Fruit fly (Drosophila melanogaster) whole organism: ENCODE results near the gene sbr.

Experiments used
- CG8478 ChIP-seq: fragments of >200 bp; optimal IDR thresholded peaks from 2 replicates; lab custom pipeline; 2018; ENCODE audit warnings: inconsistent platforms
- Dll ChIP-seq: fragments of >200 bp; optimal IDR thresholded peaks from 2 replicates; lab custom pipeline; 2017
- EcR ChIP-seq, 2 experiments: fragments of >200 bp; optimal IDR thresholded peaks; 2 replicates each; lab custom pipeline; 2017; ENCODE audit warnings: missing biosample characterization in 2 of 2, missing genetic modification characterization in 2 of 2, missing genetic modification reagents in 2 of 2
- pan ChIP-seq: fragments of >200 bp; optimal IDR thresholded peaks from 2 replicates; lab custom pipeline; 2017
- psq ChIP-seq: fragments of >200 bp; optimal IDR thresholded peaks from 2 replicates; lab custom pipeline; 2017
- usp ChIP-seq: fragments of >200 bp; optimal IDR thresholded peaks from 2 replicates; lab custom pipeline; 2017; ENCODE audit warnings: missing biosample characterization, missing genetic modification characterization, mixed read lengths

sbr gene

dm6 chrX:10867692-10868091, 20.8 kb upstream of the sbr start:
- TF ChIP-seq Dll (lab: Kevin White, UChicago) (no peak), EcR (GFP tag; optimal IDR thresholded peaks at IDR 0.05; lab: Kevin White, UChicago) (no peak), psq (lab: Kevin White, UChicago) (no peak), pan (lab: Kevin White, UChicago) (no peak), CG8478 (lab: Kevin White, UChicago) (no peak), usp (no peak)

- no peak for TF ChIP-seq Dll (lab: Kevin White, UChicago)
- TF ChIP-seq usp, result no peak
- no peak for TF ChIP-seq EcR (GFP tag; optimal IDR thresholded peaks at IDR 0.05; lab: Kevin White, UChicago)
- TF ChIP-seq CG8478 (lab: Kevin White, UChicago), result no peak
- TF ChIP-seq pan (lab: Kevin White, UChicago), result no peak
- no peak for TF ChIP-seq psq (lab: Kevin White, UChicago)
These were observed 18.9 kb upstream of the sbr start for dm6 chrX:10865580-10866331.

dm6 chrX:10857853-10858252, 11.0 kb upstream of the sbr start:
- no peak for TF ChIP-seq EcR (GFP tag; optimal IDR thresholded peaks at IDR 0.05; lab: Kevin White, UChicago)
- peak; percentile 67 for TF ChIP-seq CG8478 (lab: Kevin White, UChicago)

dm6 chrX:10857376-10857775, 10.5 kb upstream of the sbr start, which contains the start of the genes sofe and CG2186:
Gene sofe, minus strand, starts transcription at chrX:10857413.
Gene CG2186, plus strand, starts transcription at chrX:10857655.
- TF ChIP-seq CG8478 (lab: Kevin White, UChicago) (no peak), usp (no peak), psq (lab: Kevin White, UChicago) (no peak), pan (lab: Kevin White, UChicago) (no peak), EcR (GFP tag; optimal IDR thresholded peaks at IDR 0.05; lab: Kevin White, UChicago) (no peak), Dll (lab: Kevin White, UChicago) (no peak)

dm6 chrX:10854686-10855085, 7.8 kb upstream of the sbr start, which contains the start of gene feo:
Gene feo, minus strand, starts transcription at chrX:10854869.
- no peak for TF ChIP-seq psq (lab: Kevin White, UChicago)
- TF ChIP-seq EcR (GFP tag; optimal IDR thresholded peaks at IDR 0.05; lab: Kevin White, UChicago), result no peak
- TF ChIP-seq Dll (lab: Kevin White, UChicago), result no peak
- TF ChIP-seq usp, result no peak
- TF ChIP-seq pan (lab: Kevin White, UChicago), result no peak
- no peak for TF ChIP-seq CG8478 (lab: Kevin White, UChicago)

dm6 chrX:10848565-10848964, 1.7 kb upstream of the sbr start, which contains the start of gene CG2202:
Gene CG2202, plus strand, starts transcription at chrX:10848757.
- no peak for TF ChIP-seq psq (lab: Kevin White, UChicago)
- no peak for TF ChIP-seq EcR (GFP tag; optimal IDR thresholded peaks at IDR 0.05; lab: Kevin White, UChicago)
- TF ChIP-seq pan (lab: Kevin White, UChicago), result no peak
- no peak for TF ChIP-seq CG8478 (lab: Kevin White, UChicago)
- TF ChIP-seq Dll (lab: Kevin White, UChicago), result no peak
- TF ChIP-seq usp, result no peak

- TF ChIP-seq pan (lab: Kevin White, UChicago) (no peak), Dll (lab: Kevin White, UChicago) (no peak), CG8478 (lab: Kevin White, UChicago) (no peak), psq (lab: Kevin White, UChicago) (no peak), EcR (GFP tag; optimal IDR thresholded peaks at IDR 0.05; lab: Kevin White, UChicago) (no peak), usp (no peak)
These were observed 555 bp upstream of the sbr start for dm6 chrX:10847447-10847846.

- no peak for TF ChIP-seq CG8478 (lab: Kevin White, UChicago)
- no peak for TF ChIP-seq EcR (GFP tag; optimal IDR thresholded peaks at IDR 0.05; lab: Kevin White, UChicago)
- no peak for TF ChIP-seq usp
- no peak for TF ChIP-seq psq (lab: Kevin White, UChicago)
- TF ChIP-seq pan (lab: Kevin White, UChicago), result no peak
- TF ChIP-seq Dll (lab: Kevin White, UChicago), result no peak
These were observed 349 bp upstream of the sbr start, which contains the start of gene Pgls for dm6 chrX:10847436-10847446. Gene Pgls, plus strand, starts transcription at chrX:10847438.

dm6 chrX:10845256-10845655, 1.6 kb downstream of the sbr start:
- TF ChIP-seq EcR (GFP tag; optimal IDR thresholded peaks at IDR 0.05; lab: Kevin White, UChicago), result no peak
- no peak for TF ChIP-seq psq (lab: Kevin White, UChicago)
- no peak for TF ChIP-seq usp

- TF ChIP-seq CG8478 (lab: Kevin White, UChicago) (no peak), usp (no peak), EcR (GFP tag; optimal IDR thresholded peaks at IDR 0.05; lab: Kevin White, UChicago) (no peak), Dll (lab: Kevin White, UChicago) (no peak), pan (lab: Kevin White, UChicago) (no peak), psq (lab: Kevin White, UChicago) (no peak)
These were observed 2.1 kb downstream of the sbr start, which contains the start of gene CG32669 for dm6 chrX:10844807-10845206. Gene CG32669, minus strand, starts transcription at chrX:10845081.

dm6 chrX:10841717-10842255, 5.1 kb downstream of the sbr start, which contains the start of gene CG15209:
Gene CG15209, plus strand, starts transcription at chrX:10842205.
- TF ChIP-seq pan (lab: Kevin White, UChicago), result no peak
- no peak for TF ChIP-seq psq (lab: Kevin White, UChicago)
- TF ChIP-seq EcR (GFP tag; optimal IDR thresholded peaks at IDR 0.05; lab: Kevin White, UChicago), result no peak
- TF ChIP-seq CG8478 (lab: Kevin White, UChicago), result no peak
- no peak for TF ChIP-seq usp
- no peak for TF ChIP-seq Dll (lab: Kevin White, UChicago)

dm6 chrX:10840892-10841564, 5.9 kb downstream of the sbr start:
- TF ChIP-seq psq (lab: Kevin White, UChicago) (no peak), usp (no peak), Dll (lab: Kevin White, UChicago) (no peak), pan (lab: Kevin White, UChicago) (no peak), EcR (GFP tag; optimal IDR thresholded peaks at IDR 0.05; lab: Kevin White, UChicago) (no peak), CG8478 (lab: Kevin White, UChicago) (no peak)
